Fruit fly (Drosophila melanogaster) whole organism, wandering third instar larva: ENCODE results near the gene Sc2.

Source experiments
- Dif ChIP-seq: fragments of 200-275, 200-300 bp; sonication (Bioruptor generic); optimal IDR thresholded peaks from 2 replicates; lab custom pipeline; 2018; ENCODE audit warnings: missing biosample characterization, missing genetic modification characterization; ENCODE audit not compliant: partially characterized antibody
- GATAd ChIP-seq: sonication (Bioruptor generic); optimal IDR thresholded peaks from 2 replicates; lab custom pipeline; 2016; ENCODE audit warnings: missing biosample characterization, missing genetic modification characterization
- Myc ChIP-seq: fragments of >200 bp; optimal IDR thresholded peaks from 2 replicates; lab custom pipeline; 2017
- N ChIP-seq: fragments of >200 bp; optimal IDR thresholded peaks from 2 replicates; lab custom pipeline; 2018; ENCODE audit warnings: missing biosample characterization, missing external identifiers, missing genetic modification characterization
- OdsH ChIP-seq: fragments of 200-800 bp; sonication (Bioruptor generic); optimal IDR thresholded peaks from 2 replicates; lab custom pipeline; 2016; ENCODE audit warnings: missing biosample characterization, mild to moderate bottlenecking, missing genetic modification characterization
- Rel ChIP-seq, 2 experiments: fragments of 200-800 bp; sonication (Bioruptor generic) in 1 of 2; optimal IDR thresholded peaks; 2 replicates in 1 of 2; 3 replicates in 1 of 2; lab custom pipeline; 2016 to 2019; ENCODE audit warnings: mild to moderate bottlenecking in 2 of 2, missing biosample characterization in 2 of 2, missing genetic modification characterization in 2 of 2, moderate library complexity in 1 of 2
- dmrt93B ChIP-seq: fragments of 200-800 bp; sonication (Bioruptor generic); optimal IDR thresholded peaks from 2 replicates; lab custom pipeline; 2018; ENCODE audit warnings: missing biosample characterization, mild to moderate bottlenecking, missing genetic modification characterization
- fru ChIP-seq: fragments of 200-800 bp; sonication (Bioruptor generic); optimal IDR thresholded peaks from 3 replicates; lab custom pipeline; 2016; ENCODE audit warnings: missing biosample characterization, mild to moderate bottlenecking, missing genetic modification characterization
- lola ChIP-seq: fragments of >200 bp; optimal IDR thresholded peaks from 2 replicates; lab custom pipeline; 2017; ENCODE audit warnings: missing biosample characterization, missing genetic modification characterization
- psq ChIP-seq: fragments of 200-800 bp; sonication (Bioruptor generic); optimal IDR thresholded peaks from 3 replicates; lab custom pipeline; 2017; ENCODE audit warnings: missing biosample characterization, mild to moderate bottlenecking, missing genetic modification characterization, moderate library complexity
- sv ChIP-seq: fragments of 200-800 bp; sonication (Bioruptor generic); optimal IDR thresholded peaks from 3 replicates; lab custom pipeline; 2016; ENCODE audit warnings: missing biosample characterization, missing genetic modification characterization
- tai ChIP-seq: sonication (Bioruptor generic); optimal IDR thresholded peaks from 2 replicates; lab custom pipeline; 2016; ENCODE audit warnings: missing biosample characterization, missing genetic modification characterization

DNA sequence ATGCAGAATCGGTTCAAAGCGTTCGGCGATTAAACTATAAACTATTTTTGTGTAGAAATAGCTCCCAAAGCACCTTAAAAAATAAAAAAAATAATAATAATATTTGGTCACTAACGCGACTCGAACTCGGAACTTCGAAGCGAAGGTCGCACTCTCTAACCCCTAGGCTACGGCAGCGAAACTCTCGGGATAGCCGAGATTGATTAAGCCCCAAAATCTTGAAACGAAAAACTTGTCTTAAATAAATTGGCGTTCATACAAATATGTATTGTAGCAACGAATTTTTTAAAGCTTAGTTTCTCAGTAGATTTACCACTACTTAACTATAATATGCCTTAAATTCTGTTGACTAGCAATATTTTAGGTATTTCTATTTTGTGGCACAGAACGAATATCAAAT is 8.9 kb upstream of the Sc2 start:
- TF ChIP-seq GATAd (GFP tag; lab: Kevin White, UChicago) = no peak
- no peak for TF ChIP-seq psq (GFP tag; lab: Kevin White, UChicago)
- TF ChIP-seq OdsH (GFP tag; lab: Kevin White, UChicago) = no peak
- TF ChIP-seq Myc (lab: Kevin White, UChicago) = no peak
- no peak for TF ChIP-seq Rel (GFP tag; optimal IDR thresholded peaks at IDR 0.05; lab: Kevin White, UChicago)
- TF ChIP-seq Rel (tag; optimal IDR thresholded peaks at IDR 0.05; lab: Kevin White, UChicago) = no peak
- no peak for TF ChIP-seq dmrt93B
- TF ChIP-seq tai (GFP tag; lab: Kevin White, UChicago) = no peak
- TF ChIP-seq lola = no peak
- no peak for TF ChIP-seq fru (GFP tag; lab: Kevin White, UChicago)
- TF ChIP-seq Dif = no peak
- TF ChIP-seq sv (GFP tag; lab: Kevin White, UChicago) = no peak
- no peak for TF ChIP-seq N (GFP tag; lab: Kevin White, UChicago)
